Worm (Caenorhabditis elegans) whole organism, midembryonic: ENCODE results near the gene C14E2.4.

ENCODE experiments used
- T22C8.4 ChIP-seq: fragments of 200-800 bp; sonication (Bioruptor generic); IDR thresholded peaks from 2 replicates; pipeline ENCODE4 v1.3.6; 2022; ENCODE audit warnings: missing genetic modification characterization, missing compliant biosample characterization
- flt-1 ChIP-seq: fragments of 200-800 bp; sonication (Bioruptor generic); IDR thresholded peaks from 2 replicates; pipeline ENCODE4 v1.3.6; 2022; ENCODE audit warnings: missing genetic modification characterization, missing compliant biosample characterization
- med-1 ChIP-seq: sonication (generic microtip); optimal IDR thresholded peaks from 2 replicates; lab custom pipeline; 2017; ENCODE audit warnings: missing genetic modification characterization, mild to moderate bottlenecking, missing compliant biosample characterization, antibody characterized with exemption, missing genetic modification reagents; ENCODE audit not compliant: insufficient read depth
- ref-1 ChIP-seq: fragments of 200-800 bp; sonication (Bioruptor generic); conservative IDR thresholded peaks from 2 replicates; pipeline ENCODE4 v1.3.6; 2022; ENCODE audit warnings: missing genetic modification reagents, missing genetic modification characterization, missing compliant biosample characterization

DNA sequence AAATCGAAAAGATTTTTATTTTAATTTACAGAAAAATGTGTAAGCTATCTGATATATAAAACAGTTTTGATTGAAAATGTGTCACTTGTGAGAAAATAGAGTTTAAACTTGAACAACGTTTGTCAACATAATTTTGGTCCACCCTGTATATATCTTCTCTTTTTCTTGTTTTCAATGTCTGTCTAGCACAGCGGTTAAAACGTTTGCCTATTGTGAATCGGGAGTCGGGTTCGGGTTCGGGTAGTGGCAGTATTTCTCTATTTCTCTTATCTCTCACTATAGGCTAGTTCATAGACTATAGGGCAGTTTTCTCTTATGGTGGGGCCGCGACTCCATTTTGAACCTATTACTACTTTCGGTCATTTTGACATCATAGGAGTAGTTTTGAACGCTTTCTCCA is 30.0 kb downstream of the C14E2.4 start:
- TF ChIP-seq flt-1 (GFP tag; lab: Robert Waterston, UW), result 0 out of 2 replicates have a peak, but pooled peaks have one; percentile 41
- no peak for TF ChIP-seq med-1 (GFP tag; lab: Kevin White, UChicago)
- no peak for TF ChIP-seq ref-1 (GFP tag; lab: Robert Waterston, UW)
- no peak for TF ChIP-seq T22C8.4 (GFP tag; lab: Robert Waterston, UW)
